Worm (Caenorhabditis elegans) whole organism, L1 larva: ENCODE results near the gene C27D9.2.

ENCODE experiments used
- fos-1 ChIP-seq: fragments of 150-350 bp; optimal IDR thresholded peaks from 2 replicates; lab custom pipeline; 2014; ENCODE audit warnings: missing biosample characterization, missing genetic modification characterization
- lin-15B ChIP-seq: fragments of 150-350 bp; sonication (generic microtip); optimal IDR thresholded peaks from 3 replicates; lab custom pipeline; 2014; ENCODE audit warnings: missing biosample characterization, missing genetic modification characterization
- lir-3 ChIP-seq: sonication (generic microtip); optimal IDR thresholded peaks from 2 replicates; lab custom pipeline; 2016; ENCODE audit warnings: mild to moderate bottlenecking, missing genetic modification characterization, moderate library complexity, missing compliant biosample characterization; ENCODE audit not compliant: poor library complexity
- nhr-19 ChIP-seq: fragments of 200-800 bp; sonication (Bioruptor generic); conservative IDR thresholded peaks from 2 replicates; pipeline ENCODE4 v1.3.6; 2022; ENCODE audit warnings: missing genetic modification characterization, missing compliant biosample characterization
- vab-15 ChIP-seq: sonication (generic microtip); optimal IDR thresholded peaks from 2 replicates; lab custom pipeline; 2017; ENCODE audit warnings: missing genotype, mild to moderate bottlenecking, missing genetic modification characterization, missing compliant biosample characterization

DNA sequence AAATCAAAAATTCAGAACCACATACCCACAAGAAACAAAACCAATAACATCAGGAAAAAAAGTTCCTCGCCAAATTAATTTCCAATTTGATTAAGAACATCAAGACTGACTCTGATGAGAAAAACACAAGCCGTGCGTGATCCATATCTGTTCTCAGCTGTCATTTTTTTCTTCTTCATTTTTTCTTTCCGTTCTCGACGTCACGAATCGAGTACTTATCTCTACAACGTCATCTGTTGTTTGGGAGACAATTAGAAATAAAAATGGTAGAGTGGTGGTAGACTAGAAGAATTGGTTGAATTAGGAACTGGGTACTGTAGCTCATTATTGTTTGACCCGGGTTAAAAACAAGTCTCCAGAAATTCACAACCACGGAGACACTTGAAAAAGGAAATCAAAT is 4.4 kb upstream of the C27D9.2 start:
- no peak for TF ChIP-seq vab-15
- no peak for TF ChIP-seq fos-1 (tag; lab: Kevin White, UChicago)
- TF ChIP-seq lir-3 (tag; lab: Kevin White, UChicago) = no peak
- no peak for TF ChIP-seq nhr-19 (GFP tag; lab: Robert Waterston, UW)
- no peak for TF ChIP-seq lin-15B (tag; lab: Kevin White, UChicago)
